Fruit fly (Drosophila melanogaster): ENCODE data around the gene Dic61B.

- TF ChIP-seq CG7045 (GFP tag; optimal IDR thresholded peaks at IDR 0.05): no peak
- TF ChIP-seq bab1 (GFP tag; optimal IDR thresholded peaks at IDR 0.05): no peak
- no peak for TF ChIP-seq Hr96 (GFP tag; optimal IDR thresholded peaks at IDR 0.05)
- no peak for TF ChIP-seq CG14711 (tag; optimal IDR thresholded peaks at IDR 0.05)
- no peak for TF ChIP-seq toe (GFP tag; optimal IDR thresholded peaks at IDR 0.05)
- no peak for TF ChIP-seq CG7101 (tag; optimal IDR thresholded peaks at IDR 0.05)
- no peak for TF ChIP-seq kay (GFP tag; ENCODE audit: borderline replicate concordance)
- TF ChIP-seq CG5204 (GFP tag; optimal IDR thresholded peaks at IDR 0.05): no peak
- no peak for TF ChIP-seq pad (GFP tag; optimal IDR thresholded peaks at IDR 0.05)
- TF ChIP-seq CG12768 (GFP tag; optimal IDR thresholded peaks at IDR 0.05): no peak
- no peak for TF ChIP-seq CG1620 (GFP tag; optimal IDR thresholded peaks at IDR 0.05)
- TF ChIP-seq CG11617 (GFP tag; optimal IDR thresholded peaks at IDR 0.05): no peak
Observed at dm6 chr3L:159406-160084, 7.2 kb upstream of the Dic61B start.

All from whole organism, adult.